Worm (Caenorhabditis elegans): ENCODE results near the gene Y39A1A.21.

The Y39A1A.21 gene

ce11 chrIII:10734511-10735233 is 27.9 kb upstream of the Y39A1A.21 start:
- TF ChIP-seq blmp-1 (tag; optimal IDR thresholded peaks at IDR 0.05), result no peak
- no peak for TF ChIP-seq M03D4.4 (tag; optimal IDR thresholded peaks at IDR 0.05)
- no peak for TF ChIP-seq sptf-1 (tag; optimal IDR thresholded peaks at IDR 0.05)
- no peak for TF ChIP-seq lsy-2 (tag; optimal IDR thresholded peaks at IDR 0.05)
- no peak for TF ChIP-seq bed-3 (GFP tag; optimal IDR thresholded peaks at IDR 0.05)
- no peak for TF ChIP-seq hlh-1 (tag; optimal IDR thresholded peaks at IDR 0.05)
- no peak for TF ChIP-seq ceh-39 (tag; optimal IDR thresholded peaks at IDR 0.05)
- TF ChIP-seq unc-39 (tag; optimal IDR thresholded peaks at IDR 0.05), result no peak

- TF ChIP-seq sem-2 (GFP tag; optimal IDR thresholded peaks at IDR 0.05) (no peak), drap-1 (GFP tag; optimal IDR thresholded peaks at IDR 0.05) (no peak), sptf-1 (tag; optimal IDR thresholded peaks at IDR 0.05) (no peak), nhr-76 (tag; optimal IDR thresholded peaks at IDR 0.05) (no peak), elt-1 (tag; optimal IDR thresholded peaks at IDR 0.05; ENCODE audit: borderline replicate concordance, insufficient read depth) (no peak), nhr-237 (tag; optimal IDR thresholded peaks at IDR 0.05) (no peak), blmp-1 (tag; optimal IDR thresholded peaks at IDR 0.05) (no peak), nhr-12 (tag; optimal IDR thresholded peaks at IDR 0.05) (no peak), ceh-39 (tag; optimal IDR thresholded peaks at IDR 0.05) (no peak), ces-1 (GFP tag; optimal IDR thresholded peaks at IDR 0.05) (no peak), bed-3 (GFP tag; optimal IDR thresholded peaks at IDR 0.05) (no peak), tbx-8 (GFP tag; optimal IDR thresholded peaks at IDR 0.05) (no peak), nhr-28 (tag; optimal IDR thresholded peaks at IDR 0.05) (no peak), M03D4.4 (tag; optimal IDR thresholded peaks at IDR 0.05) (no peak), elt-3 (tag; optimal IDR thresholded peaks at IDR 0.05) (no peak), unc-62 (GFP tag; optimal IDR thresholded peaks at IDR 0.05) (no peak), cnd-1 (tag; optimal IDR thresholded peaks at IDR 0.05) (no peak)
Measured at ce11 chrIII:10733300-10733699, 26.5 kb upstream of the Y39A1A.21 start.

- no peak for TF ChIP-seq lsy-2 (tag; optimal IDR thresholded peaks at IDR 0.05)
- no peak for TF ChIP-seq ham-2 (GFP tag; optimal IDR thresholded peaks at IDR 0.05)
- TF ChIP-seq lin-32 (GFP tag; optimal IDR thresholded peaks at IDR 0.05), result no peak
- no peak for TF ChIP-seq ces-1 (GFP tag; optimal IDR thresholded peaks at IDR 0.05)
- TF ChIP-seq nhr-12 (tag; optimal IDR thresholded peaks at IDR 0.05), result no peak
- no peak for TF ChIP-seq hlh-1 (tag; optimal IDR thresholded peaks at IDR 0.05)
- TF ChIP-seq blmp-1 (tag; optimal IDR thresholded peaks at IDR 0.05), result no peak
- no peak for TF ChIP-seq ceh-83 (GFP tag; optimal IDR thresholded peaks at IDR 0.05)
- TF ChIP-seq nhr-237 (tag; optimal IDR thresholded peaks at IDR 0.05), result no peak
- TF ChIP-seq flh-1 (GFP tag; optimal IDR thresholded peaks at IDR 0.05), result no peak
- TF ChIP-seq ceh-39 (tag; optimal IDR thresholded peaks at IDR 0.05), result no peak
- no peak for TF ChIP-seq elt-1 (tag; optimal IDR thresholded peaks at IDR 0.05; ENCODE audit: borderline replicate concordance, insufficient read depth)
- no peak for TF ChIP-seq mls-2 (tag; optimal IDR thresholded peaks at IDR 0.05)
- TF ChIP-seq nhr-28 (tag; optimal IDR thresholded peaks at IDR 0.05), result no peak
- no peak for TF ChIP-seq drap-1 (GFP tag; optimal IDR thresholded peaks at IDR 0.05)
- no peak for TF ChIP-seq bed-3 (GFP tag; optimal IDR thresholded peaks at IDR 0.05)
- no peak for TF ChIP-seq ceh-43 (GFP tag; optimal IDR thresholded peaks at IDR 0.05)
- TF ChIP-seq M03D4.4 (tag; optimal IDR thresholded peaks at IDR 0.05), result no peak
- TF ChIP-seq ztf-11 (tag; optimal IDR thresholded peaks at IDR 0.05), result no peak
- no peak for TF ChIP-seq snpc-4 (tag; optimal IDR thresholded peaks at IDR 0.05)
Measured at ce11 chrIII:10730510-10730909, 23.7 kb upstream of the Y39A1A.21 start, which contains the start of gene tat-3. Gene tat-3, minus strand, starts transcription at chrIII:10730705.

ce11 chrIII:10721056-10721455 is 14.2 kb upstream of the Y39A1A.21 start:
- TF ChIP-seq lin-32 (GFP tag; optimal IDR thresholded peaks at IDR 0.05) (no peak), pha-4 (tag; optimal IDR thresholded peaks at IDR 0.05) (no peak), ceh-39 (tag; optimal IDR thresholded peaks at IDR 0.05) (no peak), unc-62 (GFP tag; optimal IDR thresholded peaks at IDR 0.05) (no peak), M03D4.4 (tag; optimal IDR thresholded peaks at IDR 0.05) (no peak), zip-8 (tag; optimal IDR thresholded peaks at IDR 0.05) (no peak), unc-120 (tag; optimal IDR thresholded peaks at IDR 0.05; ENCODE audit: poor library complexity, severe bottlenecking) (no peak), mls-2 (tag; optimal IDR thresholded peaks at IDR 0.05) (no peak), ceh-43 (GFP tag; optimal IDR thresholded peaks at IDR 0.05) (no peak), hlh-1 (tag; optimal IDR thresholded peaks at IDR 0.05) (no peak), nhr-2 (tag; optimal IDR thresholded peaks at IDR 0.05) (no peak), ceh-83 (GFP tag; optimal IDR thresholded peaks at IDR 0.05) (no peak)

Data from whole organism, mixed stage, embryonic.